Fruit fly (Drosophila melanogaster) whole organism, embryonic: ENCODE results near the gene CG32276.
A peak's percentile ranks its signal among the peaks of the same experiment; 100 is the strongest.

Source experiments
- Atf-2 ChIP-seq: fragments of 200-800 bp; sonication (Bioruptor generic); optimal IDR thresholded peaks from 2 replicates; lab custom pipeline; 2016; ENCODE audit warnings: missing biosample characterization, missing genetic modification characterization
- CG10543 ChIP-seq: fragments of 200-800 bp; sonication (Bioruptor generic); optimal IDR thresholded peaks from 3 replicates; lab custom pipeline; 2017; ENCODE audit warnings: missing biosample characterization, mild to moderate bottlenecking, missing genetic modification characterization, moderate library complexity
- CG10654 ChIP-seq: fragments of 200-800 bp; sonication (Bioruptor generic); optimal IDR thresholded peaks from 2 replicates; lab custom pipeline; 2016; ENCODE audit warnings: missing biosample characterization, missing genetic modification characterization
- CG11504 ChIP-seq: fragments of 200-800 bp; sonication (Bioruptor generic); optimal IDR thresholded peaks from 3 replicates; lab custom pipeline; 2019; ENCODE audit warnings: missing biosample characterization, mild to moderate bottlenecking, missing genetic modification characterization, moderate library complexity
- CG11723 ChIP-seq: fragments of 200-800 bp; sonication (Bioruptor generic); optimal IDR thresholded peaks from 2 replicates; lab custom pipeline; 2017; ENCODE audit warnings: missing biosample characterization, mild to moderate bottlenecking, missing genetic modification characterization
- CG12942 ChIP-seq: fragments of 200-800 bp; sonication (Bioruptor generic); optimal IDR thresholded peaks from 3 replicates; lab custom pipeline; 2016; ENCODE audit warnings: missing biosample characterization, missing genetic modification characterization
- CG14014 ChIP-seq: fragments of 200-800 bp; sonication (Bioruptor generic); IDR thresholded peaks from 2 replicates; pipeline ENCODE4 v1.3.6; 2022; ENCODE audit warnings: missing biosample characterization, missing genetic modification characterization
- CG17361 ChIP-seq: fragments of 200-800 bp; sonication (Bioruptor generic); IDR thresholded peaks from 3 replicates; pipeline ENCODE4 v1.3.6; 2022; ENCODE audit warnings: missing biosample characterization, missing genetic modification characterization
- CG3065 ChIP-seq: fragments of 200-800 bp; sonication (Bioruptor generic); optimal IDR thresholded peaks from 2 replicates; lab custom pipeline; 2016; ENCODE audit warnings: missing biosample characterization, missing genetic modification characterization
- CG31388 ChIP-seq: fragments of 200-800 bp; sonication (Bioruptor generic); optimal IDR thresholded peaks from 2 replicates; lab custom pipeline; 2016; ENCODE audit warnings: missing biosample characterization, missing genetic modification characterization
- CG32532 ChIP-seq: fragments of 200-800 bp; sonication (Bioruptor generic); IDR thresholded peaks from 2 replicates; pipeline ENCODE4 v1.3.6; 2022; ENCODE audit warnings: missing biosample characterization, missing genetic modification characterization
- CG3407 ChIP-seq: fragments of 200-800 bp; sonication (Bioruptor generic); optimal IDR thresholded peaks from 2 replicates; lab custom pipeline; 2018; ENCODE audit warnings: missing biosample characterization, mild to moderate bottlenecking, missing genetic modification characterization
- CG42726 ChIP-seq: fragments of 200-800 bp; sonication (Bioruptor generic); IDR thresholded peaks from 2 replicates; pipeline ENCODE4 v1.3.6; 2022; ENCODE audit warnings: missing biosample characterization, missing genetic modification characterization; ENCODE audit not compliant: partially characterized antibody
- CG4707 ChIP-seq: fragments of 200-800 bp; sonication (Bioruptor generic); optimal IDR thresholded peaks from 2 replicates; lab custom pipeline; 2018; ENCODE audit warnings: missing biosample characterization, mild to moderate bottlenecking, missing genetic modification characterization, moderate library complexity
- CG4820 ChIP-seq: fragments of 200-800 bp; sonication (Bioruptor generic); optimal IDR thresholded peaks from 3 replicates; lab custom pipeline; 2016; ENCODE audit warnings: missing biosample characterization, missing genetic modification characterization
- CG6254 ChIP-seq: fragments of 200-800 bp; sonication (Bioruptor generic); optimal IDR thresholded peaks from 3 replicates; lab custom pipeline; 2017; ENCODE audit warnings: mild to moderate bottlenecking, missing biosample characterization, missing genetic modification reagents, missing genetic modification characterization
- CG6689 ChIP-seq: fragments of 200-800 bp; sonication (Bioruptor generic); IDR thresholded peaks from 2 replicates; pipeline ENCODE4 v1.3.6; 2022; ENCODE audit warnings: missing biosample characterization, missing genetic modification characterization
- CG7786 ChIP-seq: fragments of 200-800 bp; sonication (Bioruptor generic); optimal IDR thresholded peaks from 2 replicates; lab custom pipeline; 2016; ENCODE audit warnings: missing biosample characterization, missing genetic modification characterization
- CkIIα-i1 ChIP-seq: fragments of 200-800 bp; sonication (Bioruptor generic); IDR thresholded peaks from 2 replicates; pipeline ENCODE4 v1.3.6; 2022; ENCODE audit warnings: missing biosample characterization, missing genetic modification characterization
- D19B ChIP-seq: fragments of 200-800 bp; sonication (Bioruptor generic); optimal IDR thresholded peaks from 2 replicates; lab custom pipeline; 2017; ENCODE audit warnings: missing biosample characterization, mild to moderate bottlenecking, missing genetic modification characterization
- Dip2 ChIP-seq: fragments of 200-800 bp; sonication (Bioruptor generic); IDR thresholded peaks from 2 replicates; pipeline ENCODE4 v1.3.6; 2022; ENCODE audit warnings: missing biosample characterization, missing genetic modification characterization
- Eip74EF ChIP-seq, 2 experiments: fragments of 200-800 bp in 1 of 2; fragments of >200 bp in 1 of 2; sonication (Bioruptor generic) in 1 of 2; optimal IDR thresholded peaks; 2 replicates each; lab custom pipeline; 2017 to 2019; ENCODE audit warnings: missing biosample characterization in 2 of 2, missing genetic modification characterization in 2 of 2, mild to moderate bottlenecking in 1 of 2, moderate library complexity in 1 of 2
- Fer2 ChIP-seq: fragments of 200-800 bp; sonication (Bioruptor generic); optimal IDR thresholded peaks from 2 replicates; lab custom pipeline; 2018; ENCODE audit warnings: missing biosample characterization, mild to moderate bottlenecking, missing genetic modification characterization, moderate library complexity
- HLH54F ChIP-seq: fragments of 200-800 bp; sonication (Bioruptor generic); optimal IDR thresholded peaks from 3 replicates; lab custom pipeline; 2016; ENCODE audit warnings: missing biosample characterization, missing genetic modification characterization
- Hmr ChIP-seq: fragments of 200-800 bp; sonication (Bioruptor generic); optimal IDR thresholded peaks from 3 replicates; lab custom pipeline; 2017; ENCODE audit warnings: mild to moderate bottlenecking, missing biosample characterization, missing genetic modification reagents, missing genetic modification characterization
- Hr51 ChIP-seq, 2 experiments: fragments of 200-800 bp; sonication (Bioruptor generic); optimal IDR thresholded peaks; 2 replicates in 1 of 2; 3 replicates in 1 of 2; lab custom pipeline; 2016 to 2018; ENCODE audit warnings: missing biosample characterization in 2 of 2, missing genetic modification characterization in 2 of 2, mild to moderate bottlenecking in 1 of 2, moderate library complexity in 1 of 2
- NC2β ChIP-seq: fragments of 200-800 bp; sonication (Bioruptor generic); optimal IDR thresholded peaks from 2 replicates; lab custom pipeline; 2016; ENCODE audit warnings: missing biosample characterization, missing genetic modification characterization
- PHDP ChIP-seq: fragments of 200-800 bp; sonication (Bioruptor generic); optimal IDR thresholded peaks from 3 replicates; lab custom pipeline; 2018; ENCODE audit warnings: missing biosample characterization, mild to moderate bottlenecking, missing genetic modification characterization, moderate library complexity
- ap ChIP-seq: fragments of 200-800 bp; sonication (Bioruptor generic); IDR thresholded peaks from 2 replicates; pipeline ENCODE4 v1.3.6; 2022; ENCODE audit warnings: missing biosample characterization, missing genetic modification characterization
- bab2 ChIP-seq: fragments of 200-800 bp; sonication (Bioruptor generic); optimal IDR thresholded peaks from 2 replicates; lab custom pipeline; 2016; ENCODE audit warnings: missing biosample characterization, missing genetic modification characterization
- bigmax ChIP-seq: fragments of 200-800 bp; sonication (Bioruptor generic); optimal IDR thresholded peaks from 2 replicates; lab custom pipeline; 2018; ENCODE audit warnings: missing biosample characterization, mild to moderate bottlenecking, missing genetic modification characterization
- bsh ChIP-seq, 2 experiments: fragments of 200-800 bp; sonication (Bioruptor generic); optimal IDR thresholded peaks; 2 replicates each; lab custom pipeline; 2017 to 2018; ENCODE audit warnings: mild to moderate bottlenecking in 2 of 2, missing biosample characterization in 2 of 2, missing genetic modification characterization in 2 of 2, moderate library complexity in 1 of 2
- cad ChIP-seq: fragments of >200 bp; optimal IDR thresholded peaks from 2 replicates; lab custom pipeline; 2017; ENCODE audit warnings: missing biosample characterization, missing genetic modification characterization
- chinmo ChIP-seq: fragments of 200-800 bp; sonication (Bioruptor generic); IDR thresholded peaks from 4 replicates; pipeline ENCODE4 v1.3.6; 2022; ENCODE audit warnings: missing biosample characterization, missing genetic modification characterization; ENCODE audit not compliant: partially characterized antibody
- emc ChIP-seq: fragments of 200-800 bp; sonication (Bioruptor generic); optimal IDR thresholded peaks from 2 replicates; lab custom pipeline; 2016; ENCODE audit warnings: missing biosample characterization, missing genetic modification characterization
- fru ChIP-seq: fragments of >200 bp; optimal IDR thresholded peaks from 2 replicates; lab custom pipeline; 2017
- jigr1 ChIP-seq: fragments of 200-800 bp; sonication (Bioruptor generic); IDR thresholded peaks from 3 replicates; pipeline ENCODE4 v1.3.6; 2022; ENCODE audit warnings: missing biosample characterization, missing genetic modification characterization
- lab ChIP-seq: fragments of 200-800 bp; sonication (Bioruptor generic); optimal IDR thresholded peaks from 3 replicates; lab custom pipeline; 2017; ENCODE audit warnings: missing biosample characterization, missing genetic modification characterization, mild to moderate bottlenecking, moderate library complexity, missing genetic modification reagents
- onecut ChIP-seq: fragments of 200-800 bp; sonication (Bioruptor generic); IDR thresholded peaks from 2 replicates; pipeline ENCODE4 v1.3.6; 2022; ENCODE audit warnings: missing biosample characterization, missing genetic modification characterization
- pb ChIP-seq: fragments of 200-800 bp; sonication (Bioruptor generic); optimal IDR thresholded peaks from 3 replicates; lab custom pipeline; 2016; ENCODE audit warnings: missing biosample characterization, missing genetic modification characterization
- pita ChIP-seq: fragments of 200-800 bp; sonication (Bioruptor generic); optimal IDR thresholded peaks from 2 replicates; lab custom pipeline; 2017; ENCODE audit warnings: missing biosample characterization, mild to moderate bottlenecking, missing genetic modification characterization
- pnt ChIP-seq: fragments of 200-800 bp; sonication (Bioruptor generic); optimal IDR thresholded peaks from 3 replicates; lab custom pipeline; 2016; ENCODE audit warnings: missing biosample characterization, missing genetic modification characterization
- pum ChIP-seq: fragments of 200-800 bp; sonication (Bioruptor generic); optimal IDR thresholded peaks from 2 replicates; lab custom pipeline; 2016; ENCODE audit warnings: missing biosample characterization, missing genetic modification characterization
- so ChIP-seq: fragments of 200-800 bp; sonication (Bioruptor generic); IDR thresholded peaks from 3 replicates; pipeline ENCODE4 v1.3.6; 2022; ENCODE audit warnings: missing biosample characterization, missing genetic modification characterization
- sug ChIP-seq: fragments of 200-800 bp; optimal IDR thresholded peaks from 2 replicates; lab custom pipeline; 2019; ENCODE audit warnings: missing biosample characterization, mild to moderate bottlenecking, missing genetic modification characterization, moderate library complexity
- tll ChIP-seq, 2 experiments: fragments of 200-800 bp in 1 of 2; fragments of >200 bp in 1 of 2; sonication (Bioruptor generic) in 1 of 2; optimal IDR thresholded peaks; 2 replicates each; lab custom pipeline; 2017 to 2019; ENCODE audit warnings: missing biosample characterization in 2 of 2, missing genetic modification characterization in 2 of 2, mild to moderate bottlenecking in 1 of 2, moderate library complexity in 1 of 2
- tup ChIP-seq: fragments of 200-800 bp; sonication (Bioruptor generic); optimal IDR thresholded peaks from 2 replicates; lab custom pipeline; 2016; ENCODE audit warnings: missing biosample characterization, mild to moderate bottlenecking, missing genetic modification characterization, moderate library complexity
- usp ChIP-seq: fragments of >200 bp; optimal IDR thresholded peaks from 2 replicates; lab custom pipeline; 2017; ENCODE audit warnings: missing biosample characterization, missing genetic modification characterization
- yki ChIP-seq: fragments of >200 bp; optimal IDR thresholded peaks from 3 replicates; lab custom pipeline; 2018
- zfh2 ChIP-seq: fragments of 200-800 bp; sonication (Bioruptor generic); optimal IDR thresholded peaks from 2 replicates; lab custom pipeline; 2016; ENCODE audit warnings: missing biosample characterization, missing genetic modification characterization

CG32276 gene

DNA sequence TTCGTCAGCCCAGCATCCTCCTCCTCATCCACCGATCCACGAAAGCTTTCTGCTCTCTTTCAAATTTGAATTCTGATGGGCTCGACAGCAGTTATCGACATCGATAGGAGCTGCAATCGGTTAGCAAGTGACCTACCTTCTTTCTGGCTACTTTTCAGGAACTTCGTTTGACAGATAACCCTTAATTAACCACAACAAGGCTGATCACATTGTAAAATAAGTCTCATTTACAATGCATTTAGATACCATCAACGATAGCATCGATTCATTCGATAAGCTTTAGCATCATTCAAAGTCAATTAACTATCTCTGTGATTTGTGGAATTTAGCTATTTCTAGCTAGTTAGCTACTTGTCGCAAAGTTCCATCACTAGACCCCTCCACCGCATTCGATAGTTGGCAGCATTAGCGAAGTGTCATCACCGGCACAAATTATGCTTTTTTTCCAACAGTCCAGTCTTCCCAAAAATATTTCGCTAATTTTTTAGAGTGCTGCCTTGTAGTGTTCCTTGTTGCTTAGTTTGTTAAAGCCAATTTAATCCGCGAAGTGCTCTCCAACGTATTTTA, 20.2 kb downstream of the CG32276 start, which contains the start of the genes MnM and Girdin (continued):
- TF ChIP-seq so (GFP tag; lab: Robert Waterston, UW) (no peak), CG11723 (GFP tag; lab: Kevin White, UChicago) (no peak), pita (no peak), Eip74EF (GFP tag; optimal IDR thresholded peaks at IDR 0.05; lab: Kevin White, UChicago) (no peak), PHDP (tag; lab: Kevin White, UChicago) (no peak), CG6689 (GFP tag; lab: Robert Waterston, UW) (peak; percentile 42; the same call in 1 of the 2 replicates), pnt (peak; percentile 70), emc (peak; percentile 26), pb (GFP tag; lab: Kevin White, UChicago) (peak; percentile 53), CG3407 (no peak), CG12942 (GFP tag; lab: Kevin White, UChicago) (peak; percentile 53), Atf-2 (GFP tag; lab: Kevin White, UChicago) (peak; percentile 70), cad (GFP tag; lab: Kevin White, UChicago) (no peak), onecut (no peak), CG32532 (GFP tag; lab: Robert Waterston, UW) (peak; percentile 53; the same call in 1 of the 2 replicates), Dip2 (no peak), CG10543 (GFP tag; lab: Kevin White, UChicago) (peak; percentile 64), tll (GFP tag; optimal IDR thresholded peaks at IDR 0.05; lab: Kevin White, UChicago) (peak; percentile 53 to 97), NC2β (GFP tag; lab: Kevin White, UChicago) (peak; percentile 51), zfh2 (peak; percentile 91), pum (GFP tag; lab: Kevin White, UChicago) (peak; percentile 79), CG4820 (GFP tag; lab: Kevin White, UChicago) (peak; percentile 45), yki (lab: Kevin White, UChicago) (no peak), CG31388 (GFP tag; lab: Kevin White, UChicago) (peak; percentile 17), CG42726 (0 out of 2 replicates have a peak, but pooled peaks have one; percentile 49), CkIIα-i1 (GFP tag; lab: Robert Waterston, UW) (no peak), CG10654 (GFP tag; lab: Kevin White, UChicago) (peak; percentile 43), lab (GFP tag; lab: Kevin White, UChicago) (no peak), fru (lab: Kevin White, UChicago) (no peak), Hr51 (GFP tag; optimal IDR thresholded peaks at IDR 0.05; lab: Kevin White, UChicago) (peak in 1 of 2 experiments; percentile 74), CG3065 (no peak), CG4707 (GFP tag; lab: Kevin White, UChicago) (no peak), usp (no peak), Fer2 (peak; percentile 24), bigmax (GFP tag; lab: Kevin White, UChicago) (no peak), CG7786 (GFP tag; lab: Kevin White, UChicago) (peak; percentile 86), jigr1 (GFP tag; lab: Robert Waterston, UW) (no peak), bsh (GFP tag; optimal IDR thresholded peaks at IDR 0.05; lab: Kevin White, UChicago) (peak in 1 of 2 experiments; percentile 41), CG17361 (no peak; the same call in none of the 3 replicates), sug (no peak), CG14014 (GFP tag; lab: Robert Waterston, UW) (peak; percentile 37; the same call in 1 of the 2 replicates), ap (GFP tag; lab: Robert Waterston, UW) (no peak), CG6254 (GFP tag; lab: Kevin White, UChicago) (no peak), Hmr (peak; percentile 59), chinmo (0 out of 4 replicates have a peak, but pooled peaks have one; percentile 4), bab2 (peak; percentile 73), HLH54F (peak; percentile 87), tup (GFP tag; lab: Kevin White, UChicago) (no peak), CG11504 (tag; lab: Kevin White, UChicago) (no peak), D19B (GFP tag; lab: Kevin White, UChicago) (no peak)
